Worm (Caenorhabditis elegans) whole organism, late embryonic: ENCODE measurements around the gene dct-13.

Experiments
- F13H6.1 ChIP-seq: sonication (generic microtip); optimal IDR thresholded peaks from 2 replicates; lab custom pipeline; 2016; ENCODE audit warnings: missing genetic modification characterization, missing compliant biosample characterization
- ceh-31 ChIP-seq: sonication (generic microtip); optimal IDR thresholded peaks from 2 replicates; lab custom pipeline; 2016; ENCODE audit warnings: missing genetic modification characterization, missing compliant biosample characterization
- dmd-4 ChIP-seq: sonication (generic microtip); optimal IDR thresholded peaks from 2 replicates; lab custom pipeline; 2016; ENCODE audit warnings: borderline replicate concordance, missing genetic modification characterization, missing compliant biosample characterization
- elt-4 ChIP-seq: sonication (generic microtip); optimal IDR thresholded peaks from 2 replicates; lab custom pipeline; 2016; ENCODE audit warnings: missing genetic modification characterization, missing compliant biosample characterization
- fkh-10 ChIP-seq: fragments of 150-350 bp; optimal IDR thresholded peaks from 2 replicates; lab custom pipeline; 2014; ENCODE audit warnings: missing biosample characterization, missing genetic modification reagents, missing genetic modification characterization
- gmeb-2 ChIP-seq: sonication (generic microtip); optimal IDR thresholded peaks from 2 replicates; lab custom pipeline; 2016; ENCODE audit warnings: missing genetic modification characterization, inconsistent platforms, missing compliant biosample characterization
- nhr-11 ChIP-seq: fragments of 150-350 bp; optimal IDR thresholded peaks from 2 replicates; lab custom pipeline; 2014; ENCODE audit warnings: missing biosample characterization, missing genetic modification characterization
- odd-2 ChIP-seq: sonication (generic microtip); optimal IDR thresholded peaks from 2 replicates; lab custom pipeline; 2017; ENCODE audit warnings: antibody characterized with exemption, mild to moderate bottlenecking, missing genetic modification characterization, missing compliant biosample characterization
- pat-9 ChIP-seq: fragments of 200-800 bp; sonication (Bioruptor generic); optimal IDR thresholded peaks from 2 replicates; lab custom pipeline; 2018; ENCODE audit warnings: mild to moderate bottlenecking, missing genetic modification characterization, moderate library complexity, missing compliant biosample characterization
- ref-2 ChIP-seq: sonication (generic microtip); optimal IDR thresholded peaks from 2 replicates; lab custom pipeline; 2016; ENCODE audit warnings: missing genetic modification characterization, missing compliant biosample characterization
- tbx-2 ChIP-seq: sonication (generic microtip); optimal IDR thresholded peaks from 2 replicates; lab custom pipeline; 2016; ENCODE audit warnings: missing genetic modification characterization, missing compliant biosample characterization
- unc-55 ChIP-seq: sonication (generic microtip); optimal IDR thresholded peaks from 2 replicates; lab custom pipeline; 2017; ENCODE audit warnings: missing biosample characterization, missing genetic modification reagents, missing genetic modification characterization

DNA sequence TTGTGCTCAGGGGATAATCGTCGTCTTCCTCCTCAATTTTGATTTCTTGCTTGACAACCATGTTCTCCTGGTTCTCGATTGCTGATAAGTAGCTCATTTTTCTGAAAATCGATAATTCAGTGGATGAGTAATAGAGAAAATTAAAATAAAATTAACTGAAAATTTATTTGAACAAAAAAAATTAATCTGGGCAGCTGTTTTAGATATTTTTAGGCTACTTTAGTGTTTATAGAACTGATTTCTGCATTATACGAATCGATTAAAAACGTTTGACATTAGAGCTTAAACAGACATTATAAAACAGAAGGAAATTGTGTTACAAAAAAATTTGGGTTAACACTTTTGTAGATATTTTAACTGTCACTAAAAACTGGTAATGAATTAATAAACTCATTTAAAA, 23.3 kb upstream of the dct-13 start, which contains the start of gene athp-3:
- TF ChIP-seq ceh-31 (tag; lab: Kevin White, UChicago) (no peak), nhr-11 (tag; lab: Kevin White, UChicago) (no peak), tbx-2 (tag; lab: Kevin White, UChicago) (no peak), unc-55 (no peak), F13H6.1 (tag; lab: Kevin White, UChicago) (no peak), odd-2 (no peak), fkh-10 (GFP tag; lab: Kevin White, UChicago) (no peak), ref-2 (tag; lab: Kevin White, UChicago) (no peak), elt-4 (no peak), gmeb-2 (tag; lab: Kevin White, UChicago) (no peak), dmd-4 (tag; lab: Kevin White, UChicago) (no peak), pat-9 (tag; lab: Kevin White, UChicago) (no peak)
